Fruit fly (Drosophila melanogaster) whole organism, embryonic: ENCODE results near the gene dsf.

ENCODE experiments used
- Asciz ChIP-seq: fragments of 200-800 bp; sonication (Bioruptor generic); optimal IDR thresholded peaks from 2 replicates; lab custom pipeline; 2017; ENCODE audit warnings: missing biosample characterization, mild to moderate bottlenecking, missing genetic modification characterization, missing genetic modification reagents
- B-H2 ChIP-seq: fragments of 200-800 bp; sonication (Bioruptor generic); optimal IDR thresholded peaks from 2 replicates; lab custom pipeline; 2018; ENCODE audit warnings: missing biosample characterization, mild to moderate bottlenecking, missing genetic modification characterization
- CG10267 ChIP-seq: fragments of 200-800 bp; sonication (Bioruptor generic); optimal IDR thresholded peaks from 2 replicates; lab custom pipeline; 2018; ENCODE audit warnings: missing biosample characterization, mild to moderate bottlenecking, missing genetic modification characterization, moderate library complexity
- CG10321 ChIP-seq: fragments of 200-800 bp; sonication (Bioruptor generic); IDR thresholded peaks from 2 replicates; pipeline ENCODE4 v1.3.6; 2022; ENCODE audit warnings: missing biosample characterization, missing genetic modification characterization
- CG11696 ChIP-seq: fragments of 200-800 bp; sonication (Bioruptor generic); IDR thresholded peaks from 2 replicates; pipeline ENCODE4 v1.3.6; 2022; ENCODE audit warnings: missing biosample characterization, missing genetic modification characterization
- CG12155 ChIP-seq: fragments of 200-800 bp; sonication (Bioruptor generic); optimal IDR thresholded peaks from 3 replicates; lab custom pipeline; 2016; ENCODE audit warnings: missing biosample characterization, missing genetic modification characterization
- CG13775 ChIP-seq: fragments of 200-800 bp; sonication (Bioruptor generic); optimal IDR thresholded peaks from 3 replicates; lab custom pipeline; 2017; ENCODE audit warnings: missing biosample characterization, mild to moderate bottlenecking, missing genetic modification characterization
- CG1529 ChIP-seq: fragments of 200-800 bp; sonication (Bioruptor generic); optimal IDR thresholded peaks from 3 replicates; lab custom pipeline; 2018; ENCODE audit warnings: missing biosample characterization, missing genetic modification characterization
- CG15514 ChIP-seq: fragments of 200-800 bp; sonication (Bioruptor generic); optimal IDR thresholded peaks from 3 replicates; lab custom pipeline; 2017; ENCODE audit warnings: missing biosample characterization, missing genetic modification characterization, mild to moderate bottlenecking, moderate library complexity, missing genetic modification reagents
- CG17328 ChIP-seq: fragments of 200-800 bp; sonication (Bioruptor generic); IDR thresholded peaks from 2 replicates; pipeline ENCODE4 v1.3.6; 2022; ENCODE audit warnings: missing biosample characterization, missing genetic modification characterization
- CG18011 ChIP-seq: fragments of 200-800 bp; sonication (Bioruptor generic); optimal IDR thresholded peaks from 2 replicates; lab custom pipeline; 2017; ENCODE audit warnings: missing biosample characterization, missing genetic modification characterization, mild to moderate bottlenecking, moderate library complexity, missing genotype
- CG30431 ChIP-seq: fragments of 200-800 bp; sonication (Bioruptor generic); optimal IDR thresholded peaks from 2 replicates; lab custom pipeline; 2017; ENCODE audit warnings: missing biosample characterization, missing genetic modification characterization
- CG3995 ChIP-seq: fragments of 200-800 bp; sonication (Bioruptor generic); optimal IDR thresholded peaks from 3 replicates; lab custom pipeline; 2016; ENCODE audit warnings: missing biosample characterization, missing genetic modification characterization
- CG4617 ChIP-seq: fragments of 200-800 bp; sonication (Bioruptor generic); optimal IDR thresholded peaks from 3 replicates; lab custom pipeline; 2016; ENCODE audit warnings: missing biosample characterization, missing genetic modification characterization, borderline replicate concordance
- CG6683 ChIP-seq: fragments of 200-800 bp; sonication (Bioruptor generic); optimal IDR thresholded peaks from 2 replicates; lab custom pipeline; 2017; ENCODE audit warnings: missing biosample characterization, mild to moderate bottlenecking, missing genetic modification characterization, missing genetic modification reagents
- CG6689 ChIP-seq: fragments of 200-800 bp; sonication (Bioruptor generic); IDR thresholded peaks from 2 replicates; pipeline ENCODE4 v1.3.6; 2022; ENCODE audit warnings: missing biosample characterization, missing genetic modification characterization
- CG7372 ChIP-seq: fragments of 200-800 bp; sonication (Bioruptor generic); IDR thresholded peaks from 2 replicates; pipeline ENCODE4 v1.3.6; 2022; ENCODE audit warnings: missing biosample characterization, missing genetic modification characterization
- CG8388 ChIP-seq: fragments of 200-800 bp; sonication (Bioruptor generic); optimal IDR thresholded peaks from 2 replicates; lab custom pipeline; 2019; ENCODE audit warnings: missing biosample characterization, mild to moderate bottlenecking, missing genetic modification characterization, moderate library complexity
- CG8924 ChIP-seq: fragments of 200-800 bp; optimal IDR thresholded peaks from 3 replicates; lab custom pipeline; 2019; ENCODE audit warnings: missing biosample characterization, mild to moderate bottlenecking, missing genetic modification characterization, moderate library complexity
- CTCF ChIP-seq: fragments of 200-800 bp; sonication (Bioruptor generic); optimal IDR thresholded peaks from 2 replicates; lab custom pipeline; 2017; ENCODE audit warnings: missing biosample characterization, mild to moderate bottlenecking, missing genetic modification characterization, moderate library complexity
- CoRest ChIP-seq: fragments of 200-800 bp; sonication (Bioruptor generic); optimal IDR thresholded peaks from 3 replicates; lab custom pipeline; 2018; ENCODE audit warnings: missing biosample characterization, mild to moderate bottlenecking, missing genetic modification characterization, moderate library complexity
- Dip2 ChIP-seq: fragments of 200-800 bp; sonication (Bioruptor generic); IDR thresholded peaks from 2 replicates; pipeline ENCODE4 v1.3.6; 2022; ENCODE audit warnings: missing biosample characterization, missing genetic modification characterization
- Dip3 ChIP-seq: fragments of 200-800 bp; sonication (Bioruptor generic); optimal IDR thresholded peaks from 3 replicates; lab custom pipeline; 2016; ENCODE audit warnings: missing biosample characterization, missing genetic modification characterization
- Dll ChIP-seq: fragments of 200-800 bp; sonication (Bioruptor generic); IDR thresholded peaks from 4 replicates; pipeline ENCODE4 v1.3.6; 2022; ENCODE audit warnings: missing biosample characterization, missing genetic modification characterization; ENCODE audit not compliant: partially characterized antibody
- ERR ChIP-seq: fragments of 200-800 bp; sonication (Bioruptor generic); optimal IDR thresholded peaks from 2 replicates; lab custom pipeline; 2016; ENCODE audit warnings: missing biosample characterization, missing genetic modification characterization
- Hmx ChIP-seq: fragments of 200-800 bp; sonication (Bioruptor generic); optimal IDR thresholded peaks from 2 replicates; lab custom pipeline; 2016; ENCODE audit warnings: missing biosample characterization, missing genetic modification characterization
- Max ChIP-seq: fragments of 200-800 bp; sonication (Bioruptor generic); optimal IDR thresholded peaks from 2 replicates; lab custom pipeline; 2016; ENCODE audit warnings: missing biosample characterization, mild to moderate bottlenecking, missing genetic modification characterization
- Ptx1 ChIP-seq: fragments of 200-800 bp; sonication (Bioruptor generic); IDR thresholded peaks from 2 replicates; pipeline ENCODE4 v1.3.6; 2022; ENCODE audit warnings: missing biosample characterization, missing genetic modification characterization
- cato ChIP-seq: fragments of 200-800 bp; sonication (Bioruptor generic); optimal IDR thresholded peaks from 2 replicates; lab custom pipeline; 2016; ENCODE audit warnings: missing biosample characterization, missing genetic modification characterization, borderline replicate concordance
- crp ChIP-seq, 2 experiments: fragments of 200-800 bp; sonication (Bioruptor generic); optimal IDR thresholded peaks; 2 replicates in 1 of 2; 3 replicates in 1 of 2; lab custom pipeline; 2017; ENCODE audit warnings: missing biosample characterization in 2 of 2, missing genetic modification characterization in 2 of 2, mild to moderate bottlenecking in 1 of 2, moderate library complexity in 1 of 2
- fu2 ChIP-seq: fragments of 200-800 bp; sonication (Bioruptor generic); optimal IDR thresholded peaks from 2 replicates; lab custom pipeline; 2016; ENCODE audit warnings: missing biosample characterization, missing genetic modification characterization
- gce ChIP-seq: fragments of 200-800 bp; sonication (Bioruptor generic); IDR thresholded peaks from 3 replicates; pipeline ENCODE4 v1.3.6; 2022; ENCODE audit warnings: missing biosample characterization, missing genetic modification characterization
- h ChIP-seq: fragments of >200 bp; optimal IDR thresholded peaks from 2 replicates; lab custom pipeline; 2017
- hbn ChIP-seq: fragments of 200-800 bp; sonication (Bioruptor generic); IDR thresholded peaks from 2 replicates; pipeline ENCODE4 v1.3.6; 2022; ENCODE audit warnings: missing biosample characterization, missing genetic modification characterization; ENCODE audit not compliant: partially characterized antibody
- jigr1 ChIP-seq: fragments of 200-800 bp; sonication (Bioruptor generic); IDR thresholded peaks from 3 replicates; pipeline ENCODE4 v1.3.6; 2022; ENCODE audit warnings: missing biosample characterization, missing genetic modification characterization
- lmd ChIP-seq: fragments of 200-800 bp; sonication (Bioruptor generic); IDR thresholded peaks from 2 replicates; pipeline ENCODE4 v1.3.6; 2022; ENCODE audit warnings: missing biosample characterization, missing genetic modification characterization
- luna ChIP-seq: fragments of 200-800 bp; sonication (Bioruptor generic); optimal IDR thresholded peaks from 2 replicates; lab custom pipeline; 2016; ENCODE audit warnings: missing biosample characterization, missing genetic modification characterization
- nom ChIP-seq: fragments of 200-800 bp; sonication (Bioruptor generic); optimal IDR thresholded peaks from 2 replicates; lab custom pipeline; 2017; ENCODE audit warnings: missing biosample characterization, missing genetic modification characterization, mild to moderate bottlenecking, moderate library complexity, missing genetic modification reagents
- oc ChIP-seq: fragments of 200-800 bp; sonication (Bioruptor generic); optimal IDR thresholded peaks from 2 replicates; lab custom pipeline; 2018; ENCODE audit warnings: missing biosample characterization, mild to moderate bottlenecking, missing genetic modification characterization, moderate library complexity
- org-1 ChIP-seq: fragments of 200-800 bp; sonication (Bioruptor generic); optimal IDR thresholded peaks from 2 replicates; lab custom pipeline; 2017; ENCODE audit warnings: missing biosample characterization, missing genetic modification characterization
- psq ChIP-seq: fragments of 200-800 bp; sonication (Bioruptor generic); optimal IDR thresholded peaks from 2 replicates; lab custom pipeline; 2017; ENCODE audit warnings: missing biosample characterization, missing genetic modification characterization
- pzg ChIP-seq: fragments of 200-800 bp; sonication (Bioruptor generic); optimal IDR thresholded peaks from 3 replicates; lab custom pipeline; 2018; ENCODE audit warnings: missing biosample characterization, mild to moderate bottlenecking, missing genetic modification characterization, moderate library complexity
- ro ChIP-seq: fragments of 200-800 bp; sonication (Bioruptor generic); IDR thresholded peaks from 2 replicates; pipeline ENCODE4 v1.3.6; 2022; ENCODE audit warnings: missing biosample characterization, missing genetic modification characterization
- sisA ChIP-seq: fragments of 200-800 bp; sonication (Bioruptor generic); IDR thresholded peaks from 2 replicates; pipeline ENCODE4 v1.3.6; 2022; ENCODE audit warnings: missing biosample characterization, missing genetic modification characterization
- slbo ChIP-seq: fragments of 200-800 bp; sonication (Bioruptor generic); IDR thresholded peaks from 2 replicates; pipeline ENCODE4 v1.3.6; 2022; ENCODE audit warnings: missing biosample characterization, missing genetic modification characterization
- so ChIP-seq: fragments of 200-800 bp; sonication (Bioruptor generic); IDR thresholded peaks from 3 replicates; pipeline ENCODE4 v1.3.6; 2022; ENCODE audit warnings: missing biosample characterization, missing genetic modification characterization
- sqz ChIP-seq: fragments of 200-800 bp; sonication (Bioruptor generic); optimal IDR thresholded peaks from 3 replicates; lab custom pipeline; 2018; ENCODE audit warnings: missing biosample characterization, mild to moderate bottlenecking, missing genetic modification characterization
- stwl ChIP-seq: fragments of 200-800 bp; sonication (Bioruptor generic); optimal IDR thresholded peaks from 3 replicates; lab custom pipeline; 2018; ENCODE audit warnings: missing biosample characterization, mild to moderate bottlenecking, missing genetic modification characterization, moderate library complexity
- tll ChIP-seq, 2 experiments: fragments of 200-800 bp in 1 of 2; fragments of >200 bp in 1 of 2; sonication (Bioruptor generic) in 1 of 2; optimal IDR thresholded peaks; 2 replicates each; lab custom pipeline; 2017 to 2019; ENCODE audit warnings: missing biosample characterization in 2 of 2, missing genetic modification characterization in 2 of 2, mild to moderate bottlenecking in 1 of 2, moderate library complexity in 1 of 2
- wdn ChIP-seq: fragments of 200-800 bp; sonication (Bioruptor generic); IDR thresholded peaks from 2 replicates; pipeline ENCODE4 v1.3.6; 2022; ENCODE audit warnings: missing biosample characterization, missing genetic modification characterization

The dsf gene

DNA sequence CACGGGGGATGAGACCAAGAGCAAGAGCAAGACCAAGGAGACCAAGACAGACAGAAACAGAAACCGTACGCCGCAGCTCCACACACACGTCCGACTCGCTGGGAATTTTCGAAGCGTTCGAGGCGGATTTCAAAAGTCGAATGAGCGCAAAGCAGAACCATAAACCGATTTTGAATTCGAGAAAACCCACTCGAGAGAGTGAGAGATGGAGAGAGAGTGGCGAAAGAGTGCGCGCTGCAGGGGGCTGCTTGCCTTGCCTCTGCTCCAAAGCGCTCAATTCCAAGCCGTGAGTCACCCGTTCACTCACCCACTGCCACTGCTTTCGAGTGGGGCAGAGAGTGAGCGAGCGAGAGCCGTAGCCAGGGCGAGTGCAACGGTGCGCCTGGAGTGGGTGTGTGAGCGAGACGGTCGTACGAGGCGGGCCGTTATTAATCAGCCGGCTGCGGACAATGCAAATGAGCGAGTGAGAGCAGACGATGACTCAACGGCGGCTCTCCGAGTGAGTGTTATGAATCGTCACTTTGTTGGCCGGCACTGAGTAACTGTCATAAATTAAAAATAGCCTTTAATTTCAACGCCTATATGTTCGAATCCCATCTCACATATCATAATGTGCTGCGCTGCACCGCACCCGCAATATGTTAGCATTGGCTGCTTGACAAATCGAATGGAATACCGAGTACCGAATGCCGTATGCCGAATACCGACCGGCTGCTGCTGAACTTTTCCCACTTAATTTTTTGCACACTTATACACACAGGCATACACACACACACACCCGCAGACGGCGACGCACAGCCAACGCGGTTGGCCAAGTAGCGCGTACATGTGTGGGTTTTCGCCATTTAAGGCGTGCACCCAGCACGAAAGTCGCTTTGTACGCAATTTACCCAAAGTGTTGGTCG, 54.5 kb downstream of the dsf start (continued):
- TF ChIP-seq CG6689 (GFP tag; lab: Robert Waterston, UW) (no peak), jigr1 (GFP tag; lab: Robert Waterston, UW) (no peak), CG11696 (GFP tag; lab: Robert Waterston, UW) (no peak), Ptx1 (GFP tag; lab: Robert Waterston, UW) (no peak), oc (peak; percentile 16), sqz (GFP tag; lab: Kevin White, UChicago) (peak; percentile 6), CG4617 (GFP tag; lab: Kevin White, UChicago) (no peak), CG15514 (GFP tag; lab: Kevin White, UChicago) (peak; percentile 25), slbo (GFP tag; lab: Robert Waterston, UW) (no peak), CG17328 (GFP tag; lab: Robert Waterston, UW) (no peak), cato (GFP tag; lab: Kevin White, UChicago) (no peak), h (lab: Kevin White, UChicago) (no peak), ERR (GFP tag; lab: Kevin White, UChicago) (peak; percentile 50), pzg (no peak), CG8924 (peak; percentile 23), CoRest (no peak), hbn (GFP tag; lab: Robert Waterston, UW) (no peak), CG13775 (GFP tag; lab: Kevin White, UChicago) (no peak), B-H2 (GFP tag; lab: Kevin White, UChicago) (peak; percentile 51), CG6683 (GFP tag; lab: Kevin White, UChicago) (no peak), Asciz (peak; percentile 31), stwl (tag; lab: Kevin White, UChicago) (no peak), CTCF (GFP tag; lab: Kevin White, UChicago) (no peak), so (no peak), Dll (GFP tag; lab: Robert Waterston, UW) (no peak), CG8388 (GFP tag; lab: Kevin White, UChicago) (peak; percentile 9), CG18011 (GFP tag; lab: Kevin White, UChicago) (peak; percentile 13), CG7372 (GFP tag; lab: Robert Waterston, UW) (no peak), Hmx (GFP tag; lab: Kevin White, UChicago) (no peak), Max (GFP tag; lab: Kevin White, UChicago) (no peak), nom (peak; percentile 85), tll (GFP tag; optimal IDR thresholded peaks at IDR 0.05; lab: Kevin White, UChicago) (no peak), lmd (GFP tag; lab: Robert Waterston, UW) (no peak), sisA (GFP tag; lab: Robert Waterston, UW) (no peak), psq (GFP tag; lab: Kevin White, UChicago) (no peak), fu2 (GFP tag; lab: Kevin White, UChicago) (no peak), gce (GFP tag; lab: Robert Waterston, UW) (no peak), crp (GFP tag; optimal IDR thresholded peaks at IDR 0.05; lab: Kevin White, UChicago) (no peak), CG1529 (no peak), org-1 (GFP tag; lab: Kevin White, UChicago) (no peak), Dip2 (GFP tag; lab: Robert Waterston, UW) (no peak), CG30431 (GFP tag; lab: Kevin White, UChicago) (no peak), luna (GFP tag; lab: Kevin White, UChicago) (no peak), CG10321 (GFP tag; lab: Robert Waterston, UW) (no peak), ro (GFP tag; lab: Robert Waterston, UW) (no peak), CG10267 (tag; lab: Kevin White, UChicago) (peak; percentile 26), CG12155 (no peak), Dip3 (GFP tag; lab: Kevin White, UChicago) (no peak), CG3995 (no peak), wdn (GFP tag; lab: Robert Waterston, UW) (no peak)
